In the genomic region with DNA sequence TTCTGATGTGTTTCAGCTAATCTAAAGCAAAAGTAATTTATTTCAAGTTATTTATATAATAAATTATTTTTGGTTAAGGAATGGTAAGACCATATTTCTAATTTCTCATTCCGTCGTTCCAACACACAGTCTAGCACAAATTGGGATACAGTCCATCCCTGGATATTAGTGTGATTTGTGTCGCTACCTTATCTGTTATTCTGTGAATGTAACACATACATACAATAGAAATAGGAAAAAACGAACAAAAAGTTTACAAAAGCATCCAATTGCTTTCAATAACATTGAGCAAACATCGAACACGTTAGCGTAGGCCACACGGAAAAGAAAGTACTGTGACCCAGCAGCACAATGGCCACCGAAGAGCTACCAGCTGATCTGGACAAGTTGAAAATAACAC, we compare ENCODE assay signal across 1 fruit fly cellular context.
TF ChIP-seq lines count a peak whose summit lies in the region.

A gene (plus strand): TSS at position 168 of the 400 bp plus-strand sequence.

TF ChIP-seq in whole organism, embryonic, 481 proteins besides CTCF, POLR2A, EP300 and RAD21 (continued from another document):
- no peak for TF ChIP-seq fd96Cb (tag; optimal IDR thresholded peaks at IDR 0.05; lab: Kevin White, UChicago)
- no peak for TF ChIP-seq vfl (GFP tag; optimal IDR thresholded peaks at IDR 0.05; lab: Kevin White, UChicago)
- TF ChIP-seq CG15011 (GFP tag; optimal IDR thresholded peaks at IDR 0.05; lab: Kevin White, UChicago), result no peak
- TF ChIP-seq cad (GFP tag; optimal IDR thresholded peaks at IDR 0.05; lab: Kevin White, UChicago), result no peak
- TF ChIP-seq bbx (GFP tag; IDR thresholded peaks at IDR 0.05; lab: Robert Waterston, UW; ENCODE audit: partially characterized antibody), result no peak
- no peak for TF ChIP-seq CG2120 (GFP tag; optimal IDR thresholded peaks at IDR 0.05; lab: Kevin White, UChicago)
- peak; percentile 28; the same call in 1 of the 4 replicates for TF ChIP-seq Dll (GFP tag; IDR thresholded peaks at IDR 0.05; lab: Robert Waterston, UW; ENCODE audit: partially characterized antibody)
- TF ChIP-seq ftz-f1 (GFP tag; optimal IDR thresholded peaks at IDR 0.05; lab: Kevin White, UChicago), result no peak
- TF ChIP-seq Xrp1 (GFP tag; IDR thresholded peaks at IDR 0.05; lab: Robert Waterston, UW), result peak; percentile 17; the same call in 1 of the 2 replicates
- no peak for TF ChIP-seq eve (GFP tag; optimal IDR thresholded peaks at IDR 0.05; lab: Kevin White, UChicago)
- no peak for TF ChIP-seq CG1529 (GFP tag; optimal IDR thresholded peaks at IDR 0.05; lab: Kevin White, UChicago)
- no peak for TF ChIP-seq da (GFP tag; optimal IDR thresholded peaks at IDR 0.05; lab: Kevin White, UChicago)
- TF ChIP-seq az2 (GFP tag; optimal IDR thresholded peaks at IDR 0.05; lab: Kevin White, UChicago), result no peak
- TF ChIP-seq CG17359 (tag; optimal IDR thresholded peaks at IDR 0.05; lab: Kevin White, UChicago), result no peak
- TF ChIP-seq cwo (GFP tag; optimal IDR thresholded peaks at IDR 0.05; lab: Kevin White, UChicago), result no peak
- TF ChIP-seq CG8290 (GFP tag; optimal IDR thresholded peaks at IDR 0.05; lab: Kevin White, UChicago), result peak; percentile 12
- TF ChIP-seq CG8290 (tag; optimal IDR thresholded peaks at IDR 0.05; lab: Kevin White, UChicago), result no peak
- TF ChIP-seq Dip2 (GFP tag; IDR thresholded peaks at IDR 0.05; lab: Robert Waterston, UW), result no peak
- no peak for TF ChIP-seq Ets65A (GFP tag; lab: Kevin White, UChicago)
- no peak for TF ChIP-seq seq (GFP tag; IDR thresholded peaks at IDR 0.05; lab: Robert Waterston, UW)
- no peak for TF ChIP-seq inv (GFP tag; IDR thresholded peaks at IDR 0.05; lab: Robert Waterston, UW; ENCODE audit: partially characterized antibody)
- no peak for TF ChIP-seq Fer3 (tag; optimal IDR thresholded peaks at IDR 0.05; lab: Kevin White, UChicago)
- TF ChIP-seq CG6683 (GFP tag; optimal IDR thresholded peaks at IDR 0.05; lab: Kevin White, UChicago), result no peak
- TF ChIP-seq HLH54F (GFP tag; optimal IDR thresholded peaks at IDR 0.05; lab: Kevin White, UChicago), result no peak
- no peak for TF ChIP-seq CG11696 (GFP tag; IDR thresholded peaks at IDR 0.05; lab: Robert Waterston, UW)
- TF ChIP-seq sd (tag; optimal IDR thresholded peaks at IDR 0.05; lab: Kevin White, UChicago), result no peak
- no peak for TF ChIP-seq CG12104 (GFP tag; optimal IDR thresholded peaks at IDR 0.05; lab: Kevin White, UChicago)
- no peak for TF ChIP-seq CG8388 (GFP tag; optimal IDR thresholded peaks at IDR 0.05; lab: Kevin White, UChicago)
- TF ChIP-seq knrl (GFP tag; IDR thresholded peaks at IDR 0.05; lab: Robert Waterston, UW; ENCODE audit: partially characterized antibody), result peak; percentile 39; the same call in 1 of the 3 replicates
- TF ChIP-seq sens-2 (GFP tag; IDR thresholded peaks at IDR 0.05; lab: Robert Waterston, UW), result no peak
- no peak for TF ChIP-seq tx (GFP tag; optimal IDR thresholded peaks at IDR 0.05; lab: Kevin White, UChicago)
- no peak for TF ChIP-seq pros (GFP tag; optimal IDR thresholded peaks at IDR 0.05; lab: Kevin White, UChicago)
- no peak for TF ChIP-seq Hand (GFP tag; optimal IDR thresholded peaks at IDR 0.05; lab: Kevin White, UChicago)
- TF ChIP-seq dmrt99B (tag; optimal IDR thresholded peaks at IDR 0.05; lab: Kevin White, UChicago), result no peak
- TF ChIP-seq jumu (GFP tag; optimal IDR thresholded peaks at IDR 0.05; lab: Kevin White, UChicago), result no peak
- TF ChIP-seq tap (tag; optimal IDR thresholded peaks at IDR 0.05; lab: Kevin White, UChicago), result no peak
- TF ChIP-seq CG9609 (GFP tag; optimal IDR thresholded peaks at IDR 0.05; lab: Kevin White, UChicago), result no peak
- no peak for TF ChIP-seq CG2129 (GFP tag; IDR thresholded peaks at IDR 0.05; lab: Robert Waterston, UW; ENCODE audit: partially characterized antibody)
- no peak for TF ChIP-seq CG8089 (GFP tag; optimal IDR thresholded peaks at IDR 0.05; lab: Kevin White, UChicago)
- peak; percentile 44 for TF ChIP-seq BEAF-32 (GFP tag; optimal IDR thresholded peaks at IDR 0.05; lab: Kevin White, UChicago)
- no peak for TF ChIP-seq CG1233 (GFP tag; optimal IDR thresholded peaks at IDR 0.05; lab: Kevin White, UChicago)
- TF ChIP-seq Abd-B (GFP tag; optimal IDR thresholded peaks at IDR 0.05; lab: Kevin White, UChicago), result peak; percentile 36
- TF ChIP-seq Gug (GFP tag; IDR thresholded peaks at IDR 0.05; lab: Robert Waterston, UW), result no peak
- TF ChIP-seq pan (optimal IDR thresholded peaks at IDR 0.05; lab: Kevin White, UChicago), result no peak
- no peak for TF ChIP-seq pan (GFP tag; optimal IDR thresholded peaks at IDR 0.05 in 1 of 2, IDR thresholded peaks at IDR 0.05 in 1 of 2)
- TF ChIP-seq lilli (GFP tag; optimal IDR thresholded peaks at IDR 0.05; lab: Kevin White, UChicago), result no peak
- no peak for TF ChIP-seq CG14965 (GFP tag; optimal IDR thresholded peaks at IDR 0.05; lab: Kevin White, UChicago; ENCODE audit: borderline replicate concordance)
- no peak for TF ChIP-seq CG4328 (GFP tag; optimal IDR thresholded peaks at IDR 0.05; lab: Kevin White, UChicago)
- TF ChIP-seq CG10543 (GFP tag; optimal IDR thresholded peaks at IDR 0.05; lab: Kevin White, UChicago), result no peak
- TF ChIP-seq CG9817 (tag; optimal IDR thresholded peaks at IDR 0.05; lab: Kevin White, UChicago), result no peak
- TF ChIP-seq CG6791 (GFP tag; IDR thresholded peaks at IDR 0.05; lab: Robert Waterston, UW; ENCODE audit: partially characterized antibody), result 0 out of 3 replicates have a peak, but pooled peaks have one; percentile 25
- TF ChIP-seq tio (GFP tag; optimal IDR thresholded peaks at IDR 0.05; lab: Kevin White, UChicago), result no peak
- no peak for TF ChIP-seq CG9215 (GFP tag; IDR thresholded peaks at IDR 0.05; lab: Robert Waterston, UW)
- TF ChIP-seq Taf1 (GFP tag; IDR thresholded peaks at IDR 0.05; lab: Robert Waterston, UW), result no peak
- TF ChIP-seq CG4820 (GFP tag; optimal IDR thresholded peaks at IDR 0.05; lab: Kevin White, UChicago), result no peak
- no peak for TF ChIP-seq Adf1 (GFP tag; IDR thresholded peaks at IDR 0.05; lab: Robert Waterston, UW)
- TF ChIP-seq jigr1 (GFP tag; IDR thresholded peaks at IDR 0.05; lab: Robert Waterston, UW), result no peak; the same call in 2 of the 3 replicates
- TF ChIP-seq stc (GFP tag; IDR thresholded peaks at IDR 0.05; lab: Robert Waterston, UW), result no peak
- no peak for TF ChIP-seq CG4730 (GFP tag; IDR thresholded peaks at IDR 0.05; lab: Robert Waterston, UW)
- TF ChIP-seq Tbp (GFP tag; optimal IDR thresholded peaks at IDR 0.05; lab: Kevin White, UChicago), result no peak
- peak; percentile 36 for TF ChIP-seq Dp (GFP tag; optimal IDR thresholded peaks at IDR 0.05; lab: Kevin White, UChicago)
- TF ChIP-seq Dad (GFP tag; optimal IDR thresholded peaks at IDR 0.05; lab: Kevin White, UChicago), result no peak
- TF ChIP-seq D19B (GFP tag; optimal IDR thresholded peaks at IDR 0.05; lab: Kevin White, UChicago), result no peak
- no peak for TF ChIP-seq ham (GFP tag; IDR thresholded peaks at IDR 0.05; lab: Robert Waterston, UW)
- TF ChIP-seq CG31441 (GFP tag; IDR thresholded peaks at IDR 0.05; lab: Robert Waterston, UW), result no peak
- TF ChIP-seq CG11093 (GFP tag; IDR thresholded peaks at IDR 0.05; lab: Robert Waterston, UW), result no peak
- TF ChIP-seq ro (GFP tag; IDR thresholded peaks at IDR 0.05; lab: Robert Waterston, UW), result no peak
- no peak for TF ChIP-seq Hr78 (GFP tag; optimal IDR thresholded peaks at IDR 0.05; lab: Kevin White, UChicago)
- no peak for TF ChIP-seq Sin3A (optimal IDR thresholded peaks at IDR 0.05; lab: Kevin White, UChicago)
- TF ChIP-seq CG6654 (GFP tag; optimal IDR thresholded peaks at IDR 0.05; lab: Kevin White, UChicago), result no peak
